Worm (Caenorhabditis elegans) whole organism, mixed stage, embryonic: ENCODE data around the gene arrd-11.

Source experiments
- bed-3 ChIP-seq: fragments of 200-800 bp; sonication (Bioruptor generic); optimal IDR thresholded peaks from 3 replicates; lab custom pipeline; 2018; ENCODE audit warnings: mild to moderate bottlenecking, missing genetic modification characterization, moderate library complexity, missing compliant biosample characterization
- ceh-39 ChIP-seq: fragments of 150-350 bp; optimal IDR thresholded peaks from 2 replicates; lab custom pipeline; 2014; ENCODE audit warnings: missing biosample characterization, missing genetic modification characterization
- ceh-43 ChIP-seq: fragments of 200-800 bp; sonication (Bioruptor generic); optimal IDR thresholded peaks from 2 replicates; lab custom pipeline; 2018; ENCODE audit warnings: mild to moderate bottlenecking, missing genetic modification characterization, moderate library complexity, missing compliant biosample characterization
- ces-1 ChIP-seq: fragments of 150-350 bp; optimal IDR thresholded peaks from 2 replicates; lab custom pipeline; 2014; ENCODE audit warnings: missing biosample characterization, missing genetic modification reagents, missing genetic modification characterization
- drap-1 ChIP-seq: fragments of 200-800 bp; sonication (Bioruptor generic); optimal IDR thresholded peaks from 3 replicates; lab custom pipeline; 2018; ENCODE audit warnings: mild to moderate bottlenecking, missing genetic modification characterization, missing compliant biosample characterization
- elt-1 ChIP-seq: sonication (generic microtip); optimal IDR thresholded peaks from 2 replicates; lab custom pipeline; 2017; ENCODE audit warnings: missing genetic modification characterization, mild to moderate bottlenecking, missing compliant biosample characterization, antibody characterized with exemption, moderate library complexity, borderline replicate concordance; ENCODE audit not compliant: insufficient read depth
- elt-3 ChIP-seq: fragments of 150-350 bp; optimal IDR thresholded peaks from 2 replicates; lab custom pipeline; 2014; ENCODE audit warnings: missing biosample characterization, missing genetic modification characterization
- lsy-2 ChIP-seq: fragments of 150-350 bp; optimal IDR thresholded peaks from 2 replicates; lab custom pipeline; 2014; ENCODE audit warnings: missing biosample characterization, missing genetic modification characterization
- mep-1 ChIP-seq: fragments of 150-350 bp; optimal IDR thresholded peaks from 2 replicates; lab custom pipeline; 2017; ENCODE audit warnings: missing biosample characterization, missing genetic modification reagents, missing genetic modification characterization, inconsistent platforms
- mls-2 ChIP-seq: sonication (generic microtip); optimal IDR thresholded peaks from 2 replicates; lab custom pipeline; 2016; ENCODE audit warnings: mild to moderate bottlenecking, missing genetic modification characterization, moderate library complexity, missing compliant biosample characterization
- nhr-12 ChIP-seq: fragments of 150-350 bp; optimal IDR thresholded peaks from 2 replicates; lab custom pipeline; 2014; ENCODE audit warnings: missing biosample characterization, missing genetic modification characterization
- nhr-237 ChIP-seq: fragments of 150-350 bp; optimal IDR thresholded peaks from 2 replicates; lab custom pipeline; 2014; ENCODE audit warnings: missing biosample characterization, missing genetic modification characterization
- nhr-28 ChIP-seq: fragments of 150-350 bp; optimal IDR thresholded peaks from 2 replicates; lab custom pipeline; 2014; ENCODE audit warnings: missing biosample characterization, missing genetic modification characterization
- sptf-1 ChIP-seq: sonication (generic microtip); optimal IDR thresholded peaks from 2 replicates; lab custom pipeline; 2017; ENCODE audit warnings: mild to moderate bottlenecking, missing genetic modification characterization, moderate library complexity, missing compliant biosample characterization
- unc-39 ChIP-seq: fragments of 150-350 bp; optimal IDR thresholded peaks from 2 replicates; lab custom pipeline; 2014; ENCODE audit warnings: missing biosample characterization, missing genetic modification characterization
- zip-8 ChIP-seq: fragments of 150-350 bp; optimal IDR thresholded peaks from 2 replicates; lab custom pipeline; 2014; ENCODE audit warnings: missing biosample characterization, missing genetic modification characterization

The arrd-11 gene

DNA sequence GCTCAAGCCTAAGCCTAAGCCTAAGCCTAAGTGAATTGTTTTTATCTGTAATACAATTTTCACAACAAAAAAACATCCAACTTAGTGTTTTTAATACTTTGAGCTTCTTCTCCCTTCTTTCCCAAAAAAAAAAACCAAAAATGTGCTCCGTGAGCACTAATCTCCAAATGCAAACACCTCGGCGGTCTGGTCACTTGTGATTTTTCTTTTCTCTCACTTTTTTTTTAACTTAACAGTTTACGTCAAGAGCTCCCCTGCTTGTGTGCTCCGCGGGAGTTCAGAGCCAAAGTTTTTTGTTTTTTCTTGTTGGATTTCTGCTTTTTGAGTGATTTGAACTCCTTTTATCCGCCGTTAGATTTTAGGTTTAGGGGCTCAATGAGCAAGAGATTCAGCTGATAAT lies 43.1 kb downstream of the arrd-11 start:
- no peak for TF ChIP-seq lsy-2 (tag; lab: Kevin White, UChicago)
- TF ChIP-seq elt-3 (tag; lab: Kevin White, UChicago) = no peak
- no peak for TF ChIP-seq zip-8
- no peak for TF ChIP-seq nhr-237 (tag; lab: Kevin White, UChicago)
- TF ChIP-seq elt-1 (tag; lab: Kevin White, UChicago) = no peak
- TF ChIP-seq mls-2 (tag; lab: Kevin White, UChicago) = no peak
- TF ChIP-seq bed-3 (GFP tag; lab: Kevin White, UChicago) = no peak
- TF ChIP-seq mep-1 = no peak
- no peak for TF ChIP-seq nhr-28 (tag; lab: Kevin White, UChicago)
- TF ChIP-seq ceh-39 (tag; lab: Kevin White, UChicago) = no peak
- TF ChIP-seq unc-39 = no peak

DNA sequence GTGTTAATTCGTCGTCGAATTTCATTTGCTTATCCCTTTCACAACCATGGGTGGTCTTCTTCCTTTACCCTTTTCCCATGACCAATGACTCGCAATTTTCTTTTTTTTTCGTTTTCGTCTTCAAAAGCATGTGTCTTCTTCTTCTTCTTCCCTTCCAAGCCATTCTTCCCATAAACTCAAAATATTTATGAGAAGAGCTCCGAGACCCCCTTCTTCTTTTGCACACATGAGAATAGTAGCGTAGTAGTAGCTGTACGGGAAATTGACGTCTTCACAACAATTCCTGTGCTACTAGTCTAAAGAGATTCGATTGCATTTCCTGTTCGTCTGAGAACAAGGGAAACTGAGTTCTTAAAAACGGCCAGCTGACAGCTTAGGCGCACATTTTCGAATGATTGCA lies 49.1 kb downstream of the arrd-11 start:
- TF ChIP-seq mep-1 = no peak
- peak; percentile 45 for TF ChIP-seq ces-1 (GFP tag; lab: Kevin White, UChicago)

DNA sequence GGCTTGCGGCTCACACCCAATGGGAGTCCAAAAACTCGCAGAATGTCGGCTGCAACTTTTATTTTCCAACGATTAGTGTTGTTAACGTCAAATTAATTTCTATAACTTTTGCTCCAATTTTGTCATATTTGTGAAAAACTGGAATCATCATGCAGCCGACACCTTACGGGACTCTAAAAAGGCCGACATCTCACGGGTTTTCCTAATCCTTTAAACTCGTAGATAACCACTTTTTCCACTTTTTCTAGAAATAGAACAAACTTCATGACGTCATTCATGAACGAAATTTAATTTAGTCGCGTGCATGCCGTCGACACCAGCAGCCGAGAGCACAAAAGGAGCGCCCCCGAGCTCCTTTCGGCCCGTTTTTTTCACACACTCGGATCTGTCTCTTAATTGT lies 50.2 kb downstream of the arrd-11 start:
- TF ChIP-seq ces-1 (GFP tag; lab: Kevin White, UChicago) (peak; percentile 69), sptf-1 (tag; lab: Kevin White, UChicago) (no peak)

DNA sequence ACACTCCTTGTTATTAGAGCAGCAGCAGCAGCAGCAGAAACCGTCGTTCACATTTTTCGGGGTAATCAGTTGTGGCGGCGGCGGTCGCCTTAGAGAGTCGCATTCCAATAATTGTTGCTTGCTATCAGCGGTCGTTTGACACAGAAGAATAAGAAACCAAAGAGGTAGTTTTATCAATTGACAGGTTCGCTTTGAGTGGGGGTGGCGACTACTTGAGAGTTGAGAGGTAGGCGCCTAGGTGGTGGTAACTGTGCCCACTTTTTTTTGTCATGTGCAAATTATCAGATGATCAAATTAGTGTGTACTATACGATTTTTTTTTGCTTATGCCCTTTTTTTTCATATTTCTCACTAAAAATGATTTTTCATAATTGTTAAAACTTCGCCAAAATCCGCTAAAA lies 50.7 kb downstream of the arrd-11 start:
- TF ChIP-seq drap-1 (GFP tag; lab: Kevin White, UChicago) = no peak
- no peak for TF ChIP-seq ceh-43 (GFP tag; lab: Kevin White, UChicago)
- no peak for TF ChIP-seq nhr-12 (tag; lab: Kevin White, UChicago)
- no peak for TF ChIP-seq sptf-1 (tag; lab: Kevin White, UChicago)
- TF ChIP-seq bed-3 (GFP tag; lab: Kevin White, UChicago) = no peak
- no peak for TF ChIP-seq elt-3 (tag; lab: Kevin White, UChicago)
